Fruit fly (Drosophila melanogaster) whole organism, prepupa: ENCODE measurements around the gene CG13631.

Experiments used
- Blimp-1 ChIP-seq: fragments of 200-800 bp; sonication (Bioruptor generic); optimal IDR thresholded peaks from 3 replicates; lab custom pipeline; 2017; ENCODE audit warnings: missing biosample characterization, missing genetic modification characterization, mild to moderate bottlenecking, moderate library complexity, missing genetic modification reagents
- CG10669 ChIP-seq: fragments of 200-800 bp; sonication (Bioruptor generic); optimal IDR thresholded peaks from 3 replicates; lab custom pipeline; 2018; ENCODE audit warnings: missing biosample characterization, mild to moderate bottlenecking, missing genetic modification characterization, moderate library complexity
- CG16779 ChIP-seq: fragments of 200-800 bp; sonication (Bioruptor generic); optimal IDR thresholded peaks from 3 replicates; lab custom pipeline; 2017; ENCODE audit warnings: missing biosample characterization, mild to moderate bottlenecking, missing genetic modification characterization
- CG34406 ChIP-seq: fragments of 200-800 bp; sonication (Bioruptor generic); optimal IDR thresholded peaks from 3 replicates; lab custom pipeline; 2016; ENCODE audit warnings: missing biosample characterization, missing genetic modification characterization
- CG3919 ChIP-seq: fragments of 200-800 bp; sonication (Bioruptor generic); optimal IDR thresholded peaks from 3 replicates; lab custom pipeline; 2016; ENCODE audit warnings: missing biosample characterization, missing genetic modification characterization
- CG4318 ChIP-seq: fragments of 200-800 bp; sonication (Bioruptor generic); optimal IDR thresholded peaks from 3 replicates; lab custom pipeline; 2017; ENCODE audit warnings: missing biosample characterization, mild to moderate bottlenecking, missing genetic modification characterization
- CG6163 ChIP-seq: fragments of 200-800 bp; sonication (Bioruptor generic); IDR thresholded peaks from 3 replicates; pipeline ENCODE4 v1.3.6; 2022; ENCODE audit warnings: missing biosample characterization, missing genetic modification characterization
- CG6808 ChIP-seq: fragments of 200-800 bp; sonication (Bioruptor generic); optimal IDR thresholded peaks from 3 replicates; lab custom pipeline; 2017; ENCODE audit warnings: missing biosample characterization, missing genetic modification characterization, mild to moderate bottlenecking, moderate library complexity, missing genetic modification reagents
- CG6854 ChIP-seq: fragments of 200-800 bp; sonication (Bioruptor generic); optimal IDR thresholded peaks from 2 replicates; lab custom pipeline; 2017; ENCODE audit warnings: missing biosample characterization, mild to moderate bottlenecking, missing genetic modification characterization
- CG7368 ChIP-seq: fragments of 200-800 bp; sonication (Bioruptor generic); optimal IDR thresholded peaks from 3 replicates; lab custom pipeline; 2016; ENCODE audit warnings: missing biosample characterization, missing genetic modification characterization
- CG8119 ChIP-seq: fragments of 200-800 bp; sonication (Bioruptor generic); IDR thresholded peaks from 3 replicates; pipeline ENCODE4 v1.3.6; 2022; ENCODE audit warnings: missing biosample characterization, missing genetic modification characterization
- CG8319 ChIP-seq: fragments of 200-800 bp; sonication (Bioruptor generic); optimal IDR thresholded peaks from 3 replicates; lab custom pipeline; 2016; ENCODE audit warnings: missing biosample characterization, missing genetic modification characterization
- CG9139 ChIP-seq: fragments of 200-800 bp; sonication (Bioruptor generic); optimal IDR thresholded peaks from 3 replicates; lab custom pipeline; 2017; ENCODE audit warnings: missing biosample characterization, mild to moderate bottlenecking, missing genetic modification characterization
- Eip75B ChIP-seq: fragments of 200-800 bp; sonication (Bioruptor generic); optimal IDR thresholded peaks from 3 replicates; lab custom pipeline; 2016; ENCODE audit warnings: missing biosample characterization, missing genetic modification characterization
- Eip78C ChIP-seq: fragments of 200-800 bp; sonication (Bioruptor generic); peaks from one replicate; lab custom pipeline; 2016; ENCODE audit warnings: missing biosample characterization, missing genetic modification characterization
- Ets21C ChIP-seq: fragments of 200-800 bp; sonication (Bioruptor generic); optimal IDR thresholded peaks from 3 replicates; lab custom pipeline; 2016; ENCODE audit warnings: missing biosample characterization, missing genetic modification characterization
- Ets96B ChIP-seq: fragments of 200-800 bp; optimal IDR thresholded peaks from 2 replicates; lab custom pipeline; 2019; ENCODE audit warnings: missing biosample characterization, mild to moderate bottlenecking, missing genetic modification characterization, moderate library complexity
- Gug ChIP-seq: fragments of 200-800 bp; sonication (Bioruptor generic); IDR thresholded peaks from 2 replicates; pipeline ENCODE4 v1.3.6; 2022; ENCODE audit warnings: missing biosample characterization, missing genetic modification characterization
- Hr38 ChIP-seq: sonication (Bioruptor generic); optimal IDR thresholded peaks from 2 replicates; lab custom pipeline; 2016; ENCODE audit warnings: missing biosample characterization, missing genetic modification characterization
- Hr39 ChIP-seq: fragments of 200-800 bp; sonication (Bioruptor generic); optimal IDR thresholded peaks from 2 replicates; lab custom pipeline; 2016; ENCODE audit warnings: missing biosample characterization, missing genetic modification characterization
- Lpt ChIP-seq: fragments of 200-800 bp; sonication (Bioruptor generic); optimal IDR thresholded peaks from 3 replicates; lab custom pipeline; 2016; ENCODE audit warnings: missing biosample characterization, missing genetic modification characterization
- Met ChIP-seq: fragments of 200-800 bp; sonication (Bioruptor generic); optimal IDR thresholded peaks from 3 replicates; lab custom pipeline; 2016; ENCODE audit warnings: missing biosample characterization, missing genetic modification characterization
- OdsH ChIP-seq: fragments of 200-800 bp; sonication (Bioruptor generic); optimal IDR thresholded peaks from 3 replicates; lab custom pipeline; 2016; ENCODE audit warnings: missing biosample characterization, missing genetic modification characterization
- Smox ChIP-seq: fragments of 200-800 bp; sonication (Bioruptor generic); optimal IDR thresholded peaks from 3 replicates; lab custom pipeline; 2016; ENCODE audit warnings: missing biosample characterization, missing genetic modification characterization
- eg ChIP-seq: fragments of 200-800 bp; sonication (Bioruptor generic); IDR thresholded peaks from 3 replicates; pipeline ENCODE4 v1.3.6; 2022; ENCODE audit warnings: missing biosample characterization, missing genetic modification characterization
- esn ChIP-seq: fragments of 200-800 bp; sonication (Bioruptor generic); optimal IDR thresholded peaks from 2 replicates; lab custom pipeline; 2016; ENCODE audit warnings: missing biosample characterization, mild to moderate bottlenecking, missing genetic modification characterization, moderate library complexity
- fd85E ChIP-seq: fragments of 200-800 bp; sonication (Bioruptor generic); optimal IDR thresholded peaks from 3 replicates; lab custom pipeline; 2016; ENCODE audit warnings: missing biosample characterization, missing genetic modification characterization
- fkh ChIP-seq: fragments of 200-800 bp; sonication (Bioruptor generic); optimal IDR thresholded peaks from 3 replicates; lab custom pipeline; 2017; ENCODE audit warnings: missing biosample characterization, mild to moderate bottlenecking, missing genetic modification characterization, moderate library complexity
- lz ChIP-seq: fragments of 200-800 bp; sonication (Bioruptor generic); optimal IDR thresholded peaks from 3 replicates; lab custom pipeline; 2016; ENCODE audit warnings: missing biosample characterization, missing genetic modification characterization
- pdm3 ChIP-seq: fragments of 200-800 bp; sonication (Bioruptor generic); optimal IDR thresholded peaks from 3 replicates; lab custom pipeline; 2016; ENCODE audit warnings: missing biosample characterization, missing genetic modification characterization
- salr ChIP-seq, 2 experiments: fragments of 200-800 bp; sonication (Bioruptor generic); optimal IDR thresholded peaks; 3 replicates each; lab custom pipeline; 2016 to 2018; ENCODE audit warnings: missing biosample characterization in 2 of 2, missing genetic modification characterization in 2 of 2, mild to moderate bottlenecking in 1 of 2
- spab ChIP-seq: fragments of 200-800 bp; sonication (Bioruptor generic); optimal IDR thresholded peaks from 2 replicates; lab custom pipeline; 2017; ENCODE audit warnings: missing biosample characterization, mild to moderate bottlenecking, missing genetic modification characterization, missing genetic modification reagents
- ss ChIP-seq, 2 experiments: fragments of 200-800 bp; sonication (Bioruptor generic); optimal IDR thresholded peaks; 2 replicates in 1 of 2; 3 replicates in 1 of 2; lab custom pipeline; 2017 to 2018; ENCODE audit warnings: mild to moderate bottlenecking in 2 of 2, missing biosample characterization in 2 of 2, missing genetic modification characterization in 2 of 2, moderate library complexity in 1 of 2
- svp ChIP-seq: fragments of 200-800 bp; sonication (Bioruptor generic); peaks from one replicate; lab custom pipeline; 2016; ENCODE audit warnings: missing biosample characterization, missing genetic modification characterization
- topi ChIP-seq: fragments of 200-800 bp; sonication (Bioruptor generic); optimal IDR thresholded peaks from 3 replicates; lab custom pipeline; 2016; ENCODE audit warnings: missing biosample characterization, missing genetic modification characterization
- vri ChIP-seq: fragments of 200-800 bp; sonication (Bioruptor generic); optimal IDR thresholded peaks from 3 replicates; lab custom pipeline; 2016; ENCODE audit warnings: missing biosample characterization, mild to moderate bottlenecking, missing genetic modification characterization

CG13631 gene

DNA sequence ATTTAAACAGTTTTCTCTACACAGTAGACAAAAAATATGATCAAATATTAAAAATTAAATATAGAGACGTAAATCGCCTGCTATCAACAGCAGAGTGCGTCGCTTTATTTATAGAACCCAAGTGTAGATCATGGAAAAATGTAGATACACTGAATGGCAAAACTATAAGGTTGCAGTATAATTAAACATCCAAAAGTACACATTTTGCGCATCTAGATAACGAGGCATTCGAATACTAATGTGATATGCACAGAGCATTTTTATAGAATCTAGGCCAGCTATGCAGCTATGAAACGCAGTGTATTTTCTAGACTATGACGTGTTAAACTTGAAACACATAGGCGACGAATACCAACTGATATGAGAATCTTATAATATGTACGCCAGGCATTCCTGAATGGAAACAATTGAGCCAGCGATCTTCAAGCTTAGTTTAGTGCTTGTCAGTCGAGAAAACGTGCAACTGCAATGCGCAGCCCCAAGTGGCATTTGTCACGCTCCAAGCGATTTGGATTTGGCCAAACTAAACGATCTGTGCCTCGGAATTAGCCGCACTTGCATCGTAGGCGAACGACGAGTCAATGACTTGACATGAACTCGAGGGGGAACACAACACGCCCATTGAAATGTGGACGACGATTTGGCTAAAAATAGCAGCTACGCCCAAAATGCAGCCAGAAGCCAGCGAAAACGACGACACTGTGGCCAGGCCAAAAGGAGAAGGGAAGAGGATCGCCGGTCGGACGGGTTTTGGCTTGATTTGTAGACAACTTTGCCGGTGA is 41.9 kb downstream of the CG13631 start (continued):
- TF ChIP-seq CG6163 (GFP tag; lab: Robert Waterston, UW) (peak; percentile 96), Smox (GFP tag; lab: Kevin White, UChicago) (no peak), Met (GFP tag; lab: Kevin White, UChicago) (no peak), CG9139 (GFP tag; lab: Kevin White, UChicago) (no peak), lz (GFP tag; lab: Kevin White, UChicago) (peak; percentile 87), CG16779 (peak; percentile 87), vri (peak; percentile 87), salr (GFP tag; optimal IDR thresholded peaks at IDR 0.05; lab: Kevin White, UChicago) (peak in 1 of 2 experiments; percentile 91), CG3919 (GFP tag; lab: Kevin White, UChicago) (peak; percentile 91), Lpt (GFP tag; lab: Kevin White, UChicago) (peak; percentile 67), CG8119 (GFP tag; lab: Robert Waterston, UW) (peak; percentile 92), Hr39 (GFP tag; lab: Kevin White, UChicago) (peak; percentile 88), Gug (GFP tag; lab: Robert Waterston, UW) (peak; percentile 95), esn (GFP tag; lab: Kevin White, UChicago) (peak; percentile 90), OdsH (no peak), CG7368 (GFP tag; lab: Kevin White, UChicago) (peak; percentile 81), Ets96B (peak; percentile 99), spab (GFP tag; lab: Kevin White, UChicago) (peak; percentile 81), eg (GFP tag; lab: Robert Waterston, UW) (peak; percentile 98), fkh (GFP tag; lab: Kevin White, UChicago) (peak; percentile 80), Blimp-1 (no peak), pdm3 (GFP tag; lab: Kevin White, UChicago) (peak; percentile 90), CG34406 (GFP tag; lab: Kevin White, UChicago) (peak; percentile 82), CG4318 (GFP tag; lab: Kevin White, UChicago) (no peak), CG6808 (no peak)

DNA sequence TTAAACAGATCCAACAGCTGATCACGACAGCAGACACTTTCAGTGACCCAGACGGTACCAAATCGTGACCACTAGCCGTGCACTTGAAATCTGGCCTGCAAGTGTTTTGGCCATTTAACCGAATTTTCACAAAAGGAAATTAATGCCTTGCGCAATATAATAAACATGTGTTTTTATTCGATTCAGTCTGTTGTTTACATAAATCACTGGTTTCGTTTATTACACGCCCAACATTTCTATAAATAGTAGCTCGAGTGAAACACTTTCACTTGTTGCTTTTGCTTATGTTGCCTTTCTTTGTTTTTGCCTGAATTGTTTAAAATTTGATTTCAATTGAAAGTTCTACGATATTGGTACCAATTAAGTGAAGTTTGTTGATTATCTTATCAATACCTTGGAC is 43.2 kb downstream of the CG13631 start:
- no peak for TF ChIP-seq CG6854 (GFP tag; lab: Kevin White, UChicago)
- no peak for TF ChIP-seq Hr38 (GFP tag; lab: Kevin White, UChicago)
- no peak for TF ChIP-seq Ets21C (GFP tag; lab: Kevin White, UChicago)
- no peak for TF ChIP-seq Eip75B (GFP tag; lab: Kevin White, UChicago)
- TF ChIP-seq svp (GFP tag; lab: Kevin White, UChicago): no peak
- TF ChIP-seq spab (GFP tag; lab: Kevin White, UChicago): no peak
- TF ChIP-seq CG9139 (GFP tag; lab: Kevin White, UChicago): no peak
- no peak for TF ChIP-seq CG6808
- no peak for TF ChIP-seq CG16779
- TF ChIP-seq vri: no peak
- no peak for TF ChIP-seq CG8319 (GFP tag; lab: Kevin White, UChicago)
- no peak for TF ChIP-seq Gug (GFP tag; lab: Robert Waterston, UW)
- TF ChIP-seq CG34406 (GFP tag; lab: Kevin White, UChicago): no peak
- no peak for TF ChIP-seq topi (GFP tag; lab: Kevin White, UChicago)
- TF ChIP-seq fd85E (GFP tag; lab: Kevin White, UChicago): no peak
- no peak for TF ChIP-seq CG10669 (GFP tag; lab: Kevin White, UChicago)

DNA sequence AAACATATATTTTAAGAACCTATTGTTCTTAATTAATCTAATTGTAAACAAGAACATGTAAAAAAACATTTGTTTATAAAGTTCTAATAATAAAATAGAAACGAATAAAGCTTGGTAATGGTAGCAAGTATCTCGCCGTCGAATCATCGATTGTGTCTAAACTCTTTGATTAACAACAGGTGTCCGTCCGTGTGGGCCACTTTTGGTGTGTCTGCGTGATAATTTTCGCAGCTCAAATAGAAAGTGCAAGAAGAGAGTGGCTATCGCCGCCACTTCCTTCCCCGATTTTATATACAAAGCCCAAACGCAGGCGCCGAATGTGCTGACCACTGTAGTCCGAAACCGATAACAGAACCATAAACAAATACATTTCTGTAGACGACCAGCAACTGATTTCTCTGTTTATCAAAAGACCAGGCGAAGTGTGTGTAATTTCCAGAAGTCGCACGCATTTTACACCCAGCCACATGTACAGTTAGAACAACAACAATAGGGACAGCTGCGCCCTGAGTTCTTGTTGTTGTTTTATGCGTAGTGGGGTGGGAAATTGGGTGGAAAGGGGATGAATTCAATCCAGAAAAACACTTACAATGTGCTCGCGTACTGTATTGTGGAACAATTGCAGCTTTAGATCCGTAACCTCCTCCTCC is 44.0 kb downstream of the CG13631 start:
- 0 out of 3 replicates have a peak, but pooled peaks have one; percentile 10 for TF ChIP-seq CG6163 (GFP tag; lab: Robert Waterston, UW)
- TF ChIP-seq ss (GFP tag; optimal IDR thresholded peaks at IDR 0.05; lab: Kevin White, UChicago): no peak
- peak; percentile 55 for TF ChIP-seq fkh (GFP tag; lab: Kevin White, UChicago)
- TF ChIP-seq fd85E (GFP tag; lab: Kevin White, UChicago): no peak
- peak; percentile 49 for TF ChIP-seq Eip78C (GFP tag; lab: Kevin White, UChicago)
- TF ChIP-seq, all 60 proteins: peak for 3
